Worm (Caenorhabditis elegans) whole organism, mixed stage, embryonic: ENCODE data around the gene F52H2.15.

ENCODE experiments used
- M03D4.4 ChIP-seq: sonication (generic microtip); optimal IDR thresholded peaks from 2 replicates; lab custom pipeline; 2017; ENCODE audit warnings: mild to moderate bottlenecking, missing genetic modification characterization, missing compliant biosample characterization
- bed-3 ChIP-seq: fragments of 200-800 bp; sonication (Bioruptor generic); optimal IDR thresholded peaks from 3 replicates; lab custom pipeline; 2018; ENCODE audit warnings: mild to moderate bottlenecking, missing genetic modification characterization, moderate library complexity, missing compliant biosample characterization
- blmp-1 ChIP-seq: fragments of 150-350 bp; optimal IDR thresholded peaks from 2 replicates; lab custom pipeline; 2014; ENCODE audit warnings: missing biosample characterization, missing genetic modification characterization
- ceh-39 ChIP-seq: fragments of 150-350 bp; optimal IDR thresholded peaks from 2 replicates; lab custom pipeline; 2014; ENCODE audit warnings: missing biosample characterization, missing genetic modification characterization
- ceh-43 ChIP-seq: fragments of 200-800 bp; sonication (Bioruptor generic); optimal IDR thresholded peaks from 2 replicates; lab custom pipeline; 2018; ENCODE audit warnings: mild to moderate bottlenecking, missing genetic modification characterization, moderate library complexity, missing compliant biosample characterization
- ceh-83 ChIP-seq: fragments of 200-800 bp; sonication (Bioruptor generic); optimal IDR thresholded peaks from 2 replicates; lab custom pipeline; 2018; ENCODE audit warnings: mild to moderate bottlenecking, missing genetic modification characterization, missing compliant biosample characterization
- ces-1 ChIP-seq: fragments of 150-350 bp; optimal IDR thresholded peaks from 2 replicates; lab custom pipeline; 2014; ENCODE audit warnings: missing biosample characterization, missing genetic modification reagents, missing genetic modification characterization
- cnd-1 ChIP-seq: fragments of 200-800 bp; sonication (Bioruptor generic); optimal IDR thresholded peaks from 2 replicates; lab custom pipeline; 2018; ENCODE audit warnings: mild to moderate bottlenecking, missing genetic modification characterization, missing compliant biosample characterization
- drap-1 ChIP-seq: fragments of 200-800 bp; sonication (Bioruptor generic); optimal IDR thresholded peaks from 3 replicates; lab custom pipeline; 2018; ENCODE audit warnings: mild to moderate bottlenecking, missing genetic modification characterization, missing compliant biosample characterization
- elt-1 ChIP-seq: sonication (generic microtip); optimal IDR thresholded peaks from 2 replicates; lab custom pipeline; 2017; ENCODE audit warnings: missing genetic modification characterization, mild to moderate bottlenecking, missing compliant biosample characterization, antibody characterized with exemption, moderate library complexity, borderline replicate concordance; ENCODE audit not compliant: insufficient read depth
- elt-3 ChIP-seq: fragments of 150-350 bp; optimal IDR thresholded peaks from 2 replicates; lab custom pipeline; 2014; ENCODE audit warnings: missing biosample characterization, missing genetic modification characterization
- flh-1 ChIP-seq: fragments of 200-800 bp; sonication (Bioruptor generic); optimal IDR thresholded peaks from 2 replicates; lab custom pipeline; 2018; ENCODE audit warnings: mild to moderate bottlenecking, missing genetic modification characterization, moderate library complexity, missing compliant biosample characterization
- ham-2 ChIP-seq: fragments of 200-800 bp; sonication (Bioruptor generic); optimal IDR thresholded peaks from 2 replicates; lab custom pipeline; 2018; ENCODE audit warnings: mild to moderate bottlenecking, missing genetic modification characterization, missing compliant biosample characterization
- hlh-1 ChIP-seq: fragments of 150-350 bp; optimal IDR thresholded peaks from 2 replicates; lab custom pipeline; 2014; ENCODE audit warnings: missing biosample characterization, missing genetic modification reagents, missing genetic modification characterization
- lin-13 ChIP-seq: fragments of 150-350 bp; optimal IDR thresholded peaks from 2 replicates; lab custom pipeline; 2014; ENCODE audit warnings: missing biosample characterization, missing genetic modification characterization
- lin-32 ChIP-seq: fragments of 200-800 bp; sonication (Bioruptor generic); optimal IDR thresholded peaks from 2 replicates; lab custom pipeline; 2018; ENCODE audit warnings: mild to moderate bottlenecking, missing genetic modification characterization, missing compliant biosample characterization
- lsy-2 ChIP-seq: fragments of 150-350 bp; optimal IDR thresholded peaks from 2 replicates; lab custom pipeline; 2014; ENCODE audit warnings: missing biosample characterization, missing genetic modification characterization
- mab-5 ChIP-seq: fragments of 150-350 bp; optimal IDR thresholded peaks from 2 replicates; lab custom pipeline; 2014; ENCODE audit warnings: missing biosample characterization, missing genetic modification characterization
- mep-1 ChIP-seq: fragments of 150-350 bp; optimal IDR thresholded peaks from 2 replicates; lab custom pipeline; 2017; ENCODE audit warnings: missing biosample characterization, missing genetic modification reagents, missing genetic modification characterization, inconsistent platforms
- mls-2 ChIP-seq: sonication (generic microtip); optimal IDR thresholded peaks from 2 replicates; lab custom pipeline; 2016; ENCODE audit warnings: mild to moderate bottlenecking, missing genetic modification characterization, moderate library complexity, missing compliant biosample characterization
- nhr-12 ChIP-seq: fragments of 150-350 bp; optimal IDR thresholded peaks from 2 replicates; lab custom pipeline; 2014; ENCODE audit warnings: missing biosample characterization, missing genetic modification characterization
- nhr-2 ChIP-seq: fragments of 150-350 bp; optimal IDR thresholded peaks from 2 replicates; lab custom pipeline; 2014; ENCODE audit warnings: missing biosample characterization, missing genetic modification characterization
- nhr-237 ChIP-seq: fragments of 150-350 bp; optimal IDR thresholded peaks from 2 replicates; lab custom pipeline; 2014; ENCODE audit warnings: missing biosample characterization, missing genetic modification characterization
- nhr-28 ChIP-seq: fragments of 150-350 bp; optimal IDR thresholded peaks from 2 replicates; lab custom pipeline; 2014; ENCODE audit warnings: missing biosample characterization, missing genetic modification characterization
- nhr-76 ChIP-seq: sonication (generic microtip); optimal IDR thresholded peaks from 2 replicates; lab custom pipeline; 2017; ENCODE audit warnings: missing biosample characterization, missing genetic modification characterization
- pha-4 ChIP-seq: fragments of 150-350 bp; optimal IDR thresholded peaks from 2 replicates; lab custom pipeline; 2018; ENCODE audit warnings: missing biosample characterization, missing genetic modification reagents, missing genetic modification characterization
- sem-2 ChIP-seq: fragments of 200-800 bp; sonication (Bioruptor generic); optimal IDR thresholded peaks from 2 replicates; lab custom pipeline; 2018; ENCODE audit warnings: mild to moderate bottlenecking, missing genetic modification characterization, missing compliant biosample characterization
- snpc-4 ChIP-seq: fragments of 150-350 bp; optimal IDR thresholded peaks from 2 replicates; lab custom pipeline; 2014; ENCODE audit warnings: missing biosample characterization, missing genetic modification characterization
- sptf-1 ChIP-seq: sonication (generic microtip); optimal IDR thresholded peaks from 2 replicates; lab custom pipeline; 2017; ENCODE audit warnings: mild to moderate bottlenecking, missing genetic modification characterization, moderate library complexity, missing compliant biosample characterization
- tbx-8 ChIP-seq: fragments of 200-800 bp; sonication (Bioruptor generic); optimal IDR thresholded peaks from 2 replicates; lab custom pipeline; 2018; ENCODE audit warnings: mild to moderate bottlenecking, missing genetic modification characterization, moderate library complexity, missing compliant biosample characterization
- unc-120 ChIP-seq: sonication (generic microtip); optimal IDR thresholded peaks from 2 replicates; lab custom pipeline; 2017; ENCODE audit warnings: missing genetic modification characterization, missing compliant biosample characterization; ENCODE audit not compliant: poor library complexity, severe bottlenecking
- unc-39 ChIP-seq: fragments of 150-350 bp; optimal IDR thresholded peaks from 2 replicates; lab custom pipeline; 2014; ENCODE audit warnings: missing biosample characterization, missing genetic modification characterization
- unc-62 ChIP-seq: fragments of 150-350 bp; optimal IDR thresholded peaks from 2 replicates; lab custom pipeline; 2014; ENCODE audit warnings: missing biosample characterization, missing genetic modification reagents, missing genetic modification characterization
- zip-8 ChIP-seq: fragments of 150-350 bp; optimal IDR thresholded peaks from 2 replicates; lab custom pipeline; 2014; ENCODE audit warnings: missing biosample characterization, missing genetic modification characterization
- ztf-11 ChIP-seq: fragments of 150-350 bp; optimal IDR thresholded peaks from 2 replicates; lab custom pipeline; 2014; ENCODE audit warnings: missing biosample characterization, missing genetic modification characterization

F52H2.15 gene

ce11 chrX:2601025-2601705 is 36.0 kb downstream of the F52H2.15 start:
- TF ChIP-seq hlh-1 (tag; lab: Kevin White, UChicago): no peak
- TF ChIP-seq bed-3: no peak
- TF ChIP-seq M03D4.4 (tag; lab: Kevin White, UChicago): no peak
- TF ChIP-seq flh-1 (GFP tag; lab: Kevin White, UChicago): no peak
- no peak for TF ChIP-seq nhr-76 (tag; lab: Kevin White, UChicago)
- no peak for TF ChIP-seq nhr-2 (tag; lab: Kevin White, UChicago)
- TF ChIP-seq mls-2 (tag; lab: Kevin White, UChicago): no peak
- no peak for TF ChIP-seq mab-5 (tag; lab: Kevin White, UChicago)
- no peak for TF ChIP-seq zip-8 (tag; lab: Kevin White, UChicago)
- no peak for TF ChIP-seq lsy-2 (tag; lab: Kevin White, UChicago)
- TF ChIP-seq tbx-8 (GFP tag; lab: Kevin White, UChicago): no peak
- no peak for TF ChIP-seq unc-62 (GFP tag; lab: Kevin White, UChicago)
- TF ChIP-seq snpc-4: no peak
- no peak for TF ChIP-seq sem-2
- no peak for TF ChIP-seq nhr-12 (tag; lab: Kevin White, UChicago)

- TF ChIP-seq nhr-237 (tag; lab: Kevin White, UChicago): no peak
- TF ChIP-seq ces-1 (GFP tag; lab: Kevin White, UChicago): peak; percentile 40
These were observed 39.3 kb downstream of the F52H2.15 start for ce11 chrX:2604358-2605016.

- TF ChIP-seq elt-1 (tag; lab: Kevin White, UChicago) (peak; percentile 72), snpc-4 (no peak), ceh-83 (GFP tag; lab: Kevin White, UChicago) (no peak), nhr-12 (tag; lab: Kevin White, UChicago) (no peak), ces-1 (GFP tag; lab: Kevin White, UChicago) (no peak), blmp-1 (no peak), zip-8 (tag; lab: Kevin White, UChicago) (peak; percentile 88), lin-13 (tag; lab: Kevin White, UChicago) (no peak)
- TF ChIP-seq, all 35 proteins: peak for 2
These were observed 42.5 kb downstream of the F52H2.15 start, which contains the start of gene T03G6.1 for ce11 chrX:2607522-2608278. T03G6.1 (plus strand) TSS chrX:2608228.

- TF ChIP-seq unc-39 (tag; lab: Kevin White, UChicago) (no peak), ceh-43 (peak; percentile 84), elt-1 (tag; lab: Kevin White, UChicago) (no peak), blmp-1 (no peak), nhr-12 (tag; lab: Kevin White, UChicago) (no peak), hlh-1 (tag; lab: Kevin White, UChicago) (no peak), sptf-1 (tag; lab: Kevin White, UChicago) (peak; percentile 91), M03D4.4 (tag; lab: Kevin White, UChicago) (peak; percentile 88), nhr-76 (tag; lab: Kevin White, UChicago) (no peak), nhr-2 (tag; lab: Kevin White, UChicago) (no peak), drap-1 (GFP tag; lab: Kevin White, UChicago) (peak; percentile 87), zip-8 (tag; lab: Kevin White, UChicago) (no peak), lin-13 (tag; lab: Kevin White, UChicago) (peak; percentile 17), ztf-11 (no peak), mls-2 (tag; lab: Kevin White, UChicago) (peak; percentile 89), mep-1 (tag; lab: Kevin White, UChicago) (peak; percentile 16), lin-32 (GFP tag; lab: Kevin White, UChicago) (peak; percentile 75), lsy-2 (tag; lab: Kevin White, UChicago) (no peak), pha-4 (tag; lab: Kevin White, UChicago) (peak; percentile 72), bed-3 (peak; percentile 69), cnd-1 (tag; lab: Kevin White, UChicago) (peak; percentile 86), sem-2 (peak; percentile 81), flh-1 (GFP tag; lab: Kevin White, UChicago) (peak; percentile 50), ceh-83 (GFP tag; lab: Kevin White, UChicago) (peak; percentile 92), nhr-28 (tag; lab: Kevin White, UChicago) (no peak), unc-120 (tag; lab: Kevin White, UChicago) (peak; percentile 60), unc-62 (GFP tag; lab: Kevin White, UChicago) (peak; percentile 39), ceh-39 (tag; lab: Kevin White, UChicago) (no peak), ham-2 (GFP tag; lab: Kevin White, UChicago) (peak; percentile 58), ces-1 (GFP tag; lab: Kevin White, UChicago) (peak; percentile 24), elt-3 (peak; percentile 32), nhr-237 (tag; lab: Kevin White, UChicago) (no peak), tbx-8 (GFP tag; lab: Kevin White, UChicago) (peak; percentile 78), snpc-4 (no peak), mab-5 (tag; lab: Kevin White, UChicago) (no peak)
- TF ChIP-seq, all 35 proteins: peak for 20
These were observed 47.9 kb downstream of the F52H2.15 start for ce11 chrX:2613077-2613476.
